Worm (Caenorhabditis elegans) whole organism, L1 larva: ENCODE results near the gene F16B12.6.

ENCODE experiments used
- C16A3.4 ChIP-seq: fragments of 150-350 bp; optimal IDR thresholded peaks from 2 replicates; lab custom pipeline; 2014; ENCODE audit warnings: missing biosample characterization, missing genetic modification characterization
- C34B4.2 ChIP-seq: sonication (generic microtip); optimal IDR thresholded peaks from 2 replicates; lab custom pipeline; 2017; ENCODE audit warnings: mild to moderate bottlenecking, missing genetic modification characterization, missing compliant biosample characterization
- Y116A8C.19 ChIP-seq: sonication (generic microtip); optimal IDR thresholded peaks from 2 replicates; lab custom pipeline; 2016; ENCODE audit warnings: missing compliant biosample characterization, missing genetic modification characterization, borderline replicate concordance
- aha-1 ChIP-seq: fragments of 150-350 bp; optimal IDR thresholded peaks from 2 replicates; lab custom pipeline; 2014; ENCODE audit warnings: missing biosample characterization, missing genetic modification characterization
- alr-1 ChIP-seq: fragments of 200-800 bp; sonication (Bioruptor generic); optimal IDR thresholded peaks from 2 replicates; lab custom pipeline; 2018; ENCODE audit warnings: borderline replicate concordance, mild to moderate bottlenecking, missing genetic modification characterization, missing compliant biosample characterization
- aly-2 ChIP-seq: fragments of 150-350 bp; optimal IDR thresholded peaks from 2 replicates; lab custom pipeline; 2014; ENCODE audit warnings: missing biosample characterization, missing genetic modification characterization
- ama-1 ChIP-seq: fragments of 150-350 bp; optimal IDR thresholded peaks from 2 replicates; lab custom pipeline; 2014
- blmp-1 ChIP-seq: fragments of 150-350 bp; optimal IDR thresholded peaks from 2 replicates; lab custom pipeline; 2014; ENCODE audit warnings: missing biosample characterization, missing genetic modification characterization
- ceh-82 ChIP-seq, 3 experiments: fragments of 150-350 bp in 1 of 3; sonication (generic microtip) in 2 of 3; optimal IDR thresholded peaks; 2 replicates each; lab custom pipeline; 2014 to 2017; ENCODE audit warnings: missing biosample characterization in 3 of 3, missing genetic modification characterization in 3 of 3
- ceh-90 ChIP-seq: sonication (generic microtip); optimal IDR thresholded peaks from 2 replicates; lab custom pipeline; 2016; ENCODE audit warnings: missing genetic modification characterization, missing compliant biosample characterization
- dsc-1 ChIP-seq: sonication (generic microtip); optimal IDR thresholded peaks from 2 replicates; lab custom pipeline; 2016; ENCODE audit warnings: mild to moderate bottlenecking, missing genetic modification characterization, missing compliant biosample characterization
- efl-1 ChIP-seq, 4 experiments: fragments of 150-350 bp; optimal IDR thresholded peaks in 3 of 4; peaks in 1 of 4; 1 replicate in 1 of 4; 2 replicates in 3 of 4; lab custom pipeline; 2014; ENCODE audit warnings: missing biosample characterization in 2 of 4, missing genetic modification characterization in 2 of 4, missing genetic modification reagents in 2 of 4
- egl-27 ChIP-seq, 2 experiments: fragments of 150-350 bp in 1 of 2; sonication (generic microtip); optimal IDR thresholded peaks; 3 replicates each; lab custom pipeline; 2017 to 2018; ENCODE audit warnings: missing biosample characterization in 2 of 2, missing genetic modification characterization in 2 of 2, missing genetic modification reagents in 2 of 2
- elt-2 ChIP-seq: sonication (generic microtip); optimal IDR thresholded peaks from 2 replicates; lab custom pipeline; 2016; ENCODE audit warnings: missing genetic modification characterization, mild to moderate bottlenecking, inconsistent platforms, missing compliant biosample characterization, missing genetic modification reagents
- elt-3 ChIP-seq, 6 experiments: fragments of 150-350 bp in 1 of 6; sonication (generic microtip); optimal IDR thresholded peaks; 2 replicates each; lab custom pipeline; 2017 to 2018; ENCODE audit warnings: missing biosample characterization in 6 of 6, missing genetic modification characterization in 6 of 6, inconsistent platforms in 1 of 6
- fkh-4 ChIP-seq: sonication (generic microtip); optimal IDR thresholded peaks from 2 replicates; lab custom pipeline; 2016; ENCODE audit warnings: missing compliant biosample characterization, missing genetic modification characterization, borderline replicate concordance
- fkh-8 ChIP-seq: sonication (generic microtip); optimal IDR thresholded peaks from 2 replicates; lab custom pipeline; 2016; ENCODE audit warnings: mild to moderate bottlenecking, missing genetic modification characterization, missing compliant biosample characterization
- hlh-4 ChIP-seq: sonication (generic microtip); optimal IDR thresholded peaks from 2 replicates; lab custom pipeline; 2016; ENCODE audit warnings: mild to moderate bottlenecking, missing genetic modification characterization, missing compliant biosample characterization
- irx-1 ChIP-seq: sonication (generic microtip); optimal IDR thresholded peaks from 2 replicates; lab custom pipeline; 2016; ENCODE audit warnings: missing genetic modification characterization, missing compliant biosample characterization
- isw-1 ChIP-seq: fragments of 200-800 bp; sonication (Bioruptor generic); IDR thresholded peaks from 2 replicates; pipeline ENCODE4 v1.3.6; 2022; ENCODE audit warnings: missing genetic modification characterization, missing compliant biosample characterization
- lin-14 ChIP-seq: fragments of 200-800 bp; sonication (Bioruptor generic); optimal IDR thresholded peaks from 2 replicates; lab custom pipeline; 2018; ENCODE audit warnings: mild to moderate bottlenecking, missing genetic modification characterization, moderate library complexity, missing compliant biosample characterization
- lin-39 ChIP-seq: fragments of 150-350 bp; optimal IDR thresholded peaks from 2 replicates; lab custom pipeline; 2014; ENCODE audit warnings: missing biosample characterization, missing genetic modification reagents, missing genetic modification characterization
- mep-1 ChIP-seq: fragments of 150-350 bp; optimal IDR thresholded peaks from 2 replicates; lab custom pipeline; 2014; ENCODE audit warnings: missing biosample characterization, missing genetic modification characterization
- nhr-12 ChIP-seq: sonication (generic microtip); optimal IDR thresholded peaks from 2 replicates; lab custom pipeline; 2017; ENCODE audit warnings: missing biosample characterization, missing genetic modification characterization
- nhr-237 ChIP-seq: fragments of 150-350 bp; optimal IDR thresholded peaks from 2 replicates; lab custom pipeline; 2014; ENCODE audit warnings: missing biosample characterization, missing genetic modification characterization
- nhr-28 ChIP-seq: fragments of 150-350 bp; optimal IDR thresholded peaks from 2 replicates; lab custom pipeline; 2014; ENCODE audit warnings: missing biosample characterization, missing genetic modification characterization
- nhr-71 ChIP-seq: sonication (generic microtip); optimal IDR thresholded peaks from 2 replicates; lab custom pipeline; 2016; ENCODE audit warnings: mild to moderate bottlenecking, missing genetic modification characterization, moderate library complexity, missing compliant biosample characterization
- nhr-77 ChIP-seq: fragments of 150-350 bp; optimal IDR thresholded peaks from 2 replicates; lab custom pipeline; 2014; ENCODE audit warnings: missing biosample characterization, missing genetic modification characterization
- nhr-85 ChIP-seq: sonication (generic microtip); peaks from one replicate; lab custom pipeline; 2016; ENCODE audit warnings: missing genetic modification characterization, inconsistent platforms, missing compliant biosample characterization
- pag-3 ChIP-seq: sonication (generic microtip); optimal IDR thresholded peaks from 2 replicates; lab custom pipeline; 2017; ENCODE audit warnings: missing genetic modification characterization, mild to moderate bottlenecking, missing compliant biosample characterization, antibody characterized with exemption, borderline replicate concordance; ENCODE audit not compliant: insufficient read depth
- pax-3 ChIP-seq: fragments of 200-800 bp; sonication (Bioruptor generic); optimal IDR thresholded peaks from 2 replicates; lab custom pipeline; 2018; ENCODE audit warnings: mild to moderate bottlenecking, missing genetic modification characterization, moderate library complexity, missing compliant biosample characterization
- pqm-1 ChIP-seq: sonication (generic microtip); optimal IDR thresholded peaks from 3 replicates; lab custom pipeline; 2017; ENCODE audit warnings: missing biosample characterization, missing genetic modification characterization
- rnt-1 ChIP-seq: sonication (generic microtip); optimal IDR thresholded peaks from 2 replicates; lab custom pipeline; 2016; ENCODE audit warnings: mild to moderate bottlenecking, missing genetic modification characterization, moderate library complexity, missing compliant biosample characterization
- sox-4 ChIP-seq: sonication (generic microtip); optimal IDR thresholded peaks from 2 replicates; lab custom pipeline; 2016; ENCODE audit warnings: missing genetic modification characterization, missing compliant biosample characterization
- sptf-1 ChIP-seq: fragments of 150-350 bp; optimal IDR thresholded peaks from 2 replicates; lab custom pipeline; 2014; ENCODE audit warnings: missing biosample characterization, missing genetic modification characterization
- tbx-2 ChIP-seq: sonication (generic microtip); optimal IDR thresholded peaks from 2 replicates; lab custom pipeline; 2016; ENCODE audit warnings: missing genetic modification characterization, missing compliant biosample characterization
- tlp-1 ChIP-seq: fragments of 150-350 bp; optimal IDR thresholded peaks from 2 replicates; lab custom pipeline; 2014; ENCODE audit warnings: missing biosample characterization, missing genetic modification characterization
- unc-30 ChIP-seq: sonication (generic microtip); optimal IDR thresholded peaks from 2 replicates; lab custom pipeline; 2017; ENCODE audit warnings: missing biosample characterization, missing genetic modification characterization
- unc-62 ChIP-seq: fragments of 150-350 bp; optimal IDR thresholded peaks from 2 replicates; lab custom pipeline; 2014; ENCODE audit warnings: missing biosample characterization, missing genetic modification reagents, missing genetic modification characterization
- unc-98 ChIP-seq: fragments of 200-800 bp; sonication (Bioruptor generic); IDR thresholded peaks from 2 replicates; pipeline ENCODE4 v1.3.6; 2022; ENCODE audit warnings: missing genetic modification characterization, missing compliant biosample characterization
- vab-15 ChIP-seq: sonication (generic microtip); optimal IDR thresholded peaks from 2 replicates; lab custom pipeline; 2017; ENCODE audit warnings: missing genotype, mild to moderate bottlenecking, missing genetic modification characterization, missing compliant biosample characterization
- zip-4 ChIP-seq: fragments of 200-800 bp; sonication (Bioruptor generic); optimal IDR thresholded peaks from 2 replicates; lab custom pipeline; 2018; ENCODE audit warnings: mild to moderate bottlenecking, missing genetic modification characterization, moderate library complexity, missing compliant biosample characterization
- ztf-11 ChIP-seq, 2 experiments: sonication (generic microtip); optimal IDR thresholded peaks; 2 replicates each; lab custom pipeline; 2016 to 2017; ENCODE audit warnings: missing genetic modification characterization in 2 of 2, missing biosample characterization in 1 of 2, missing compliant biosample characterization in 1 of 2
- ztf-4 ChIP-seq: fragments of 150-350 bp; optimal IDR thresholded peaks from 2 replicates; lab custom pipeline; 2014; ENCODE audit warnings: missing biosample characterization, missing genetic modification characterization

The F16B12.6 gene

ce11 chrX:14054799-14055198, 47.3 kb upstream of the F16B12.6 start (continued):
- TF ChIP-seq elt-2 (tag; lab: Kevin White, UChicago) (no peak), ceh-90 (tag; lab: Kevin White, UChicago) (no peak), tlp-1 (tag; lab: Kevin White, UChicago) (no peak), unc-62 (GFP tag; lab: Kevin White, UChicago) (no peak), efl-1 (optimal IDR thresholded peaks at IDR 0.05; lab: Kevin White, UChicago) (no peak), efl-1 (GFP tag; optimal IDR thresholded peaks at IDR 0.05 in 1 of 2; lab: Kevin White, UChicago) (no peak), dsc-1 (tag; lab: Kevin White, UChicago) (peak; percentile 37), sptf-1 (no peak)

- TF ChIP-seq dsc-1 (tag; lab: Kevin White, UChicago) (peak; percentile 87), C16A3.4 (tag; lab: Kevin White, UChicago) (no peak), fkh-4 (tag; lab: Kevin White, UChicago) (peak; percentile 72)
Observed at ce11 chrX:14055715-14056114, 46.4 kb upstream of the F16B12.6 start.

ce11 chrX:14056527-14056926, 45.6 kb upstream of the F16B12.6 start:
- peak in 1 of 6 experiments; percentile 56 for TF ChIP-seq elt-3 (tag; optimal IDR thresholded peaks at IDR 0.05; lab: Kevin White, UChicago)
- peak; percentile 25 for TF ChIP-seq pag-3
- TF ChIP-seq ama-1 (lab: Kevin White, UChicago) = no peak
- TF ChIP-seq rnt-1 = peak; percentile 63
- peak; percentile 68 for TF ChIP-seq blmp-1
- TF ChIP-seq pax-3 (tag; lab: Kevin White, UChicago) = no peak
- TF ChIP-seq sptf-1 = no peak
- peak; percentile 51 for TF ChIP-seq lin-14
- no peak for TF ChIP-seq pqm-1 (tag; lab: Kevin White, UChicago)
- TF ChIP-seq lin-39 = peak; percentile 35
- TF ChIP-seq nhr-71 (tag; lab: Kevin White, UChicago) = peak; percentile 19
- no peak for TF ChIP-seq unc-30 (tag; lab: Kevin White, UChicago)
- TF ChIP-seq irx-1 (tag; lab: Kevin White, UChicago) = no peak
- TF ChIP-seq aly-2 (tag; lab: Kevin White, UChicago) = no peak
- TF ChIP-seq egl-27 (tag; optimal IDR thresholded peaks at IDR 0.05; lab: Kevin White, UChicago) = no peak
- no peak for TF ChIP-seq ztf-4 (tag; lab: Kevin White, UChicago)
- TF ChIP-seq nhr-237 (tag; lab: Kevin White, UChicago) = no peak
- peak; percentile 0 for TF ChIP-seq nhr-85
- no peak for TF ChIP-seq fkh-8
- TF ChIP-seq zip-4 (GFP tag; lab: Kevin White, UChicago) = no peak
- TF ChIP-seq ztf-11 (tag; optimal IDR thresholded peaks at IDR 0.05; lab: Kevin White, UChicago) = no peak
- no peak for TF ChIP-seq vab-15 (tag; lab: Kevin White, UChicago)
- no peak for TF ChIP-seq hlh-4
- TF ChIP-seq sox-4 (tag; lab: Kevin White, UChicago) = no peak

ce11 chrX:14062771-14063170, 39.3 kb upstream of the F16B12.6 start:
- TF ChIP-seq nhr-85 = no peak
- no peak for TF ChIP-seq efl-1 (optimal IDR thresholded peaks at IDR 0.05; lab: Kevin White, UChicago)
- peak in 1 of 2 experiments; percentile 60 for TF ChIP-seq efl-1 (GFP tag; optimal IDR thresholded peaks at IDR 0.05 in 1 of 2; lab: Kevin White, UChicago)

- TF ChIP-seq tbx-2 (tag; lab: Kevin White, UChicago) (peak; percentile 89), lin-39 (peak; percentile 50), fkh-4 (tag; lab: Kevin White, UChicago) (no peak), ama-1 (lab: Kevin White, UChicago) (peak; percentile 78), nhr-85 (peak; percentile 78), nhr-12 (tag; lab: Kevin White, UChicago) (no peak), ceh-82 (tag; optimal IDR thresholded peaks at IDR 0.05; lab: Kevin White, UChicago) (peak; percentile 62 to 83 (median 81)), tlp-1 (tag; lab: Kevin White, UChicago) (no peak), aha-1 (tag; lab: Kevin White, UChicago) (peak; percentile 9), elt-3 (tag; optimal IDR thresholded peaks at IDR 0.05; lab: Kevin White, UChicago) (peak in 2 of 6 experiments; percentile 36 to 60), nhr-77 (tag; lab: Kevin White, UChicago) (peak; percentile 80), alr-1 (tag; lab: Kevin White, UChicago) (no peak), Y116A8C.19 (tag; lab: Kevin White, UChicago) (no peak), rnt-1 (peak; percentile 92), isw-1 (GFP tag; lab: Robert Waterston, UW) (peak; percentile 50), blmp-1 (peak; percentile 39), pag-3 (no peak), irx-1 (tag; lab: Kevin White, UChicago) (peak; percentile 82), mep-1 (peak; percentile 90), unc-98 (peak; percentile 63), nhr-28 (tag; lab: Kevin White, UChicago) (no peak), C34B4.2 (tag; lab: Kevin White, UChicago) (no peak), nhr-71 (tag; lab: Kevin White, UChicago) (peak; percentile 94)
Observed at ce11 chrX:14063830-14064229, 38.3 kb upstream of the F16B12.6 start.
